Worm (Caenorhabditis elegans): ENCODE results near the gene str-134.
A peak's percentile ranks its signal among the peaks of the same experiment; 100 is the strongest.

str-134 gene

DNA sequence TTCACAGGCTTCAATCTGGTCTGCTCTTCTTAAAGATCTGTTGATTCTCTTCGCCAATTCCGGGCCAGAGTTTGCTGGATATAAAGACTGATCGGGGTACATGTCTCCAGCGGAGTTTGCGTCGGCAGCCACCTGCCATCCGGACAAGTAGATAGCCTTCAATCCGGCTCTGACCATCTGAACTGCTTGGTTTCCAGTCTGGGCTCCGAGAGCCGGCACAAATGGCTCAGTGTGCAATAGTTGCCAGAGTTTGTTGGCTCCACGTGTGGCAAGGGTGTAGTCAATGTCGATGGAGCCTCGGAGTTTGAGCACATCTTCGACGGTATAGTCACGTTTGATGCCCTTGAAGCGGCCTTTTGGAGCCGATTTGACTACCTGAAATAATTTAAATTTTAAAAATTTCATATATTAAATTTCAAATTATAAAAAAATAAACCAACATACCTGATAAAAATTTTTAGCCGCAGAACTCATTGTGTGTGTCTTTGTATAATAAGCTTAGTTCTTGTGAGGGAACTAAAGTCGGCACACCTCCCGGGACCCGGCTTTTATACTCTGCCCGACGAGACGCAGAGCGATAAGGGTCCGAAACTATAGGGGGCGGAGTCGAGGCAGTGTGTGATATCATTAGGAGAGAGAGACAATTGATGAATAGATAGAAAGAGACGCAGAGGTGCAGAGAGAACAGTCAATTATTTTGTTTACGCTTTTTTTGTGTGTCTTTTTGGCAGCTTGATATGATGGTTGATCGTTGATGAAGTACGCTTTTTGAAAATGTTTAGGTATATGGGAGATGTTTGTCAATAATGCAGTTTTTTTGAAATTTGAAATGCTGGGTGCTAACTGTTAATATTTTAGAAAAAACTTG, 15.7 kb upstream of the str-134 start, which contains the start of the genes icl-1 and srh-2 (continued):
- TF ChIP-seq ceh-18 (tag; optimal IDR thresholded peaks at IDR 0.05), result peak; percentile 14

DNA sequence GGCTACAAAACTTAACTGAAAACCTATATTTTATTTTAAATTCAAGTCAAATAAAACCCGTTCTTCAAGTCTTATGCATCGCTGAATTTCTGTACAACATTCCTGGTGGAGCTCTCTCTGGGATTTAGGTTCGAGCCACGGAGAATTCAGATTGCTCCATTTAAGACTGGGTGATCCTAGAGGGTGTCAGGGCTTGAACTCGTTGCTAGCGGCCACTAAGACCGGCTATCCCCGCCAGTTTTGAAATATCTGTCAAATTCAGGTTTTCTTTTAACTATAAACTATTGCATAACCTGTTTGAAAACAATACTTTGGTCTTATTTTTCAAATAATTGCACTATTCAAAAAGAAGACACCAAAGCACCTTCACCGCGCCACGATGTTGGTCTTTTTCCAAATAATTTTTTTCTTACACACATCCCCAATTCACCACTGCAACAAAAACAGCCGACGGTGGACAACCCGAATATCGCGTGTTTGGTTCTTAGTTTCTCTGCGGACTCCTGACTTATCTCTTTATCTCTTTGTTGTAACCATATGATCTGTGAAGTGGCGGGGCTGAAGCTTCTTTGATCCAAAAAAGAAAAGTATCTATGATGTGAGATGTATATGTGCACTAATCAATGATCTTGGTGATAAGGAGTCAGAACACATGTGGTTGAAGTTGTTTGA, 14.5 kb upstream of the str-134 start:
- TF ChIP-seq pag-3 (tag; optimal IDR thresholded peaks at IDR 0.05; ENCODE audit: borderline replicate concordance) (no peak), eyg-1 (tag; optimal IDR thresholded peaks at IDR 0.05) (no peak), gmeb-2 (tag; optimal IDR thresholded peaks at IDR 0.05) (no peak), pha-4 (tag; optimal IDR thresholded peaks at IDR 0.05) (no peak), pros-1 (tag; optimal IDR thresholded peaks at IDR 0.05) (no peak), ceh-48 (tag; optimal IDR thresholded peaks at IDR 0.05) (no peak), tbx-2 (tag; optimal IDR thresholded peaks at IDR 0.05) (no peak), hlh-30 (tag; optimal IDR thresholded peaks at IDR 0.05; ENCODE audit: insufficient read depth) (peak; percentile 6), pat-9 (tag; optimal IDR thresholded peaks at IDR 0.05) (no peak)

DNA sequence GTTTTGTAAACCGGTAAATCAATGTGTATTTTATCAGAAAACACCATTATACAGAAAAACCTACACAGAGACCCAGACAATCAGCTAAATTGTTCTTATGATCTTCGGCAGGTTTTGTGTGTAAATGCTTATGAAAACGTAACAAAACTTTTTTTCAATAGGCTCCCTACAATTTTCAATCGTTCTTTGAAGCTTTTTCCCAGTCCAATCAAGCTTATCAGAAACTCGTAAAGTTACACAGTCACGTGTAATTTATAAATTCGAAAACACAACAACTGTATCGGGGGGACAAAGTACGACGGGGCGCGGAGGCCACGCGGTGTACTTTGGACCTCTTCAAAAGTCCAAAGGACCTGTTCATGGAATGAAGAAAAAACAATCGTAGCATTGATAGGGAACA, 13.2 kb upstream of the str-134 start:
- peak; percentile 7 for TF ChIP-seq hlh-30 (tag; optimal IDR thresholded peaks at IDR 0.05; ENCODE audit: insufficient read depth)
- TF ChIP-seq nhr-232 (tag; optimal IDR thresholded peaks at IDR 0.05), result no peak

DNA sequence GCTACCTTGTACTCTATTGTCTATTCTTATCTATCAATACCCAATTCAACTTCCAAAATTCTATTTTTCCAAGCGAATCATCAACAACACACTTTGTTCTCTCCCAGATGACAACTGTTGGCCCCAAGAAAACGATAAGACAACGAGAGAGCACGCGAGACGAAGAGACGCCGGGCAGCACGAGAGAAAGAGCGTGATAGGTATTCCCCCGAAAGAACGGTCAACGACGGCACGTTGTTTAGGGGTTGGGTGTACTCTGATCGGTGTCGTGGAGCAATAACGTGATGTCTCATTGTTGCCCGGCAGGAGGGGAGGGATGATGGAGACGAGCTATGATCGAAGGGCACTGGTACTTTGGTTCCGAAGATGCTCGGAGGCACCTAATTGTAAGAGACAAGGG, 12.1 kb upstream of the str-134 start:
- TF ChIP-seq hlh-30 (tag; optimal IDR thresholded peaks at IDR 0.05; ENCODE audit: insufficient read depth), result peak; percentile 91
- no peak for TF ChIP-seq sdc-2 (tag; optimal IDR thresholded peaks at IDR 0.05)
- TF ChIP-seq rnt-1 (tag; optimal IDR thresholded peaks at IDR 0.05), result peak; percentile 88
- peak; percentile 78 for TF ChIP-seq nfya-1 (tag; optimal IDR thresholded peaks at IDR 0.05)
- peak; percentile 95 for TF ChIP-seq unc-55 (GFP tag; optimal IDR thresholded peaks at IDR 0.05)
- peak; percentile 49 for TF ChIP-seq F13H6.1 (tag; optimal IDR thresholded peaks at IDR 0.05)
- TF ChIP-seq ets-4 (tag; optimal IDR thresholded peaks at IDR 0.05), result peak; percentile 32
- TF ChIP-seq elt-2 (tag; optimal IDR thresholded peaks at IDR 0.05), result peak; percentile 80
- peak; percentile 22 for TF ChIP-seq ceh-34 (tag; optimal IDR thresholded peaks at IDR 0.05)
- TF ChIP-seq hlh-8 (tag; optimal IDR thresholded peaks at IDR 0.05), result no peak
- peak; percentile 66 for TF ChIP-seq tbx-2 (tag; optimal IDR thresholded peaks at IDR 0.05)
- no peak for TF ChIP-seq ceh-19 (GFP tag; optimal IDR thresholded peaks at IDR 0.05)
- peak; percentile 94 for TF ChIP-seq ceh-18 (tag; optimal IDR thresholded peaks at IDR 0.05)
- no peak for TF ChIP-seq hlh-15 (tag; optimal IDR thresholded peaks at IDR 0.05)
- TF ChIP-seq mec-3 (tag; optimal IDR thresholded peaks at IDR 0.05; ENCODE audit: borderline replicate concordance), result no peak
- TF ChIP-seq tbx-7 (tag; optimal IDR thresholded peaks at IDR 0.05), result no peak
- no peak for TF ChIP-seq hlh-13 (GFP tag; optimal IDR thresholded peaks at IDR 0.05)
- peak; percentile 5 for TF ChIP-seq dve-1 (tag; optimal IDR thresholded peaks at IDR 0.05)
- TF ChIP-seq dmd-4 (tag; optimal IDR thresholded peaks at IDR 0.05; ENCODE audit: borderline replicate concordance), result no peak
- TF ChIP-seq nhr-11 (tag; optimal IDR thresholded peaks at IDR 0.05), result no peak
- no peak for TF ChIP-seq nhr-232 (tag; optimal IDR thresholded peaks at IDR 0.05)
- peak; percentile 17 for TF ChIP-seq syd-9 (tag; optimal IDR thresholded peaks at IDR 0.05)
- no peak for TF ChIP-seq ceh-6 (GFP tag; optimal IDR thresholded peaks at IDR 0.05)
- no peak for TF ChIP-seq pat-9 (tag; optimal IDR thresholded peaks at IDR 0.05)
- peak; percentile 83 for TF ChIP-seq pqm-1 (tag; optimal IDR thresholded peaks at IDR 0.05)

DNA sequence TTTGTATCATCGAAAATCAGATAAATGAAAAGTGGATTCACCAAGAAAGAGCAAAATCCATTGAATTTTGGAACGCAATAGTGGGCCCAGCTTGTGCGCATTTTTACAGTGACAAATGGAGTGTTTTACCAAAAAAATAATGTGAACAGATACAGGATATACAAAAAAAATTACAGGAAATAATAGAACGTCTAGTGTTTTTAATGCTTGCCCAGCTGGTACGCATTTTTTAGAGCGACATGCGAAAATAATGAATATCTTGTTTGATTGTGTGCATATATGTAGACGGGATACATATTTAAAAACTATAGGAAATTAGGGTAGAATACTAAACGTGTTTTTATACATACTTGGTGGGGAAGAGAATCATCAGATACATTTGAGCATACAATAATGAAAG, 7.3 kb upstream of the str-134 start, which contains the start of gene srj-25:
srj-25 (minus strand) TSS at position 101 of the 400 bp plus-strand sequence.
- TF ChIP-seq zip-5 (tag; optimal IDR thresholded peaks at IDR 0.05) (no peak), K02D7.2 (tag; optimal IDR thresholded peaks at IDR 0.05) (no peak), pag-3 (tag; optimal IDR thresholded peaks at IDR 0.05; ENCODE audit: borderline replicate concordance) (no peak), ama-1 (optimal IDR thresholded peaks at IDR 0.05) (no peak), fkh-10 (GFP tag; optimal IDR thresholded peaks at IDR 0.05) (no peak), che-1 (tag; optimal IDR thresholded peaks at IDR 0.05) (no peak), hlh-13 (GFP tag; optimal IDR thresholded peaks at IDR 0.05) (no peak), T23F11.4 (GFP tag; optimal IDR thresholded peaks at IDR 0.05) (no peak), lim-6 (tag; optimal IDR thresholded peaks at IDR 0.05) (no peak), sox-2 (GFP tag; IDR thresholded peaks at IDR 0.05) (no peak), pax-1 (tag; optimal IDR thresholded peaks at IDR 0.05) (no peak), ztf-16 (tag; optimal IDR thresholded peaks at IDR 0.05) (no peak), ceh-30 (tag; optimal IDR thresholded peaks at IDR 0.05) (no peak), nhr-232 (tag; optimal IDR thresholded peaks at IDR 0.05) (no peak), unc-86 (tag; optimal IDR thresholded peaks at IDR 0.05) (no peak)
